Worm (Caenorhabditis elegans) whole organism, late embryonic: ENCODE data around the gene psa-3.

Experiments
- K02D7.2 ChIP-seq: sonication (generic microtip); optimal IDR thresholded peaks from 2 replicates; lab custom pipeline; 2017; ENCODE audit warnings: mild to moderate bottlenecking, missing genetic modification characterization, missing compliant biosample characterization
- K09A11.1 ChIP-seq: sonication (generic microtip); optimal IDR thresholded peaks from 2 replicates; lab custom pipeline; 2017; ENCODE audit warnings: antibody characterized with exemption, mild to moderate bottlenecking, missing genetic modification characterization, missing compliant biosample characterization; ENCODE audit not compliant: insufficient read depth
- T23F11.4 ChIP-seq: fragments of 200-800 bp; sonication (Bioruptor generic); optimal IDR thresholded peaks from 2 replicates; lab custom pipeline; 2018; ENCODE audit warnings: mild to moderate bottlenecking, missing genetic modification characterization, missing compliant biosample characterization
- ahr-1 ChIP-seq: sonication (generic microtip); optimal IDR thresholded peaks from 2 replicates; lab custom pipeline; 2016; ENCODE audit warnings: missing genetic modification characterization, missing compliant biosample characterization
- ama-1 ChIP-seq: fragments of 150-350 bp; optimal IDR thresholded peaks from 2 replicates; lab custom pipeline; 2014
- ceh-14 ChIP-seq: sonication (generic microtip); optimal IDR thresholded peaks from 2 replicates; lab custom pipeline; 2016; ENCODE audit warnings: missing genotype, missing genetic modification characterization, missing compliant biosample characterization
- ceh-18 ChIP-seq: sonication (generic microtip); optimal IDR thresholded peaks from 2 replicates; lab custom pipeline; 2016; ENCODE audit warnings: missing genetic modification characterization, missing compliant biosample characterization
- ceh-19 ChIP-seq: fragments of 200-800 bp; sonication (Bioruptor generic); optimal IDR thresholded peaks from 2 replicates; lab custom pipeline; 2018; ENCODE audit warnings: mild to moderate bottlenecking, missing genetic modification characterization, missing compliant biosample characterization
- ceh-22 ChIP-seq: sonication (generic microtip); optimal IDR thresholded peaks from 2 replicates; lab custom pipeline; 2017; ENCODE audit warnings: missing biosample characterization, missing genetic modification characterization
- ceh-30 ChIP-seq: fragments of 150-350 bp; optimal IDR thresholded peaks from 2 replicates; lab custom pipeline; 2014; ENCODE audit warnings: missing biosample characterization, missing genetic modification characterization
- ceh-31 ChIP-seq: sonication (generic microtip); optimal IDR thresholded peaks from 2 replicates; lab custom pipeline; 2016; ENCODE audit warnings: missing genetic modification characterization, missing compliant biosample characterization
- ceh-34 ChIP-seq: sonication (generic microtip); optimal IDR thresholded peaks from 2 replicates; lab custom pipeline; 2016; ENCODE audit warnings: mild to moderate bottlenecking, missing genetic modification characterization, missing compliant biosample characterization
- ceh-45 ChIP-seq: fragments of 200-800 bp; sonication (Bioruptor generic); IDR thresholded peaks from 2 replicates; pipeline ENCODE4 v1.3.6; 2022; ENCODE audit warnings: missing genetic modification reagents, missing genetic modification characterization, missing compliant biosample characterization
- ceh-48 ChIP-seq: sonication (generic microtip); optimal IDR thresholded peaks from 2 replicates; lab custom pipeline; 2016; ENCODE audit warnings: missing genetic modification characterization, inconsistent platforms, missing compliant biosample characterization
- ceh-6 ChIP-seq: fragments of 200-800 bp; sonication (Bioruptor generic); optimal IDR thresholded peaks from 2 replicates; lab custom pipeline; 2018; ENCODE audit warnings: mild to moderate bottlenecking, missing genetic modification characterization, missing compliant biosample characterization
- dve-1 ChIP-seq: sonication (generic microtip); optimal IDR thresholded peaks from 2 replicates; lab custom pipeline; 2017; ENCODE audit warnings: antibody characterized with exemption, mild to moderate bottlenecking, missing genetic modification characterization, missing compliant biosample characterization
- elt-2 ChIP-seq: sonication (generic microtip); optimal IDR thresholded peaks from 2 replicates; lab custom pipeline; 2016; ENCODE audit warnings: missing genetic modification reagents, missing genetic modification characterization, missing compliant biosample characterization
- elt-4 ChIP-seq: sonication (generic microtip); optimal IDR thresholded peaks from 2 replicates; lab custom pipeline; 2016; ENCODE audit warnings: missing genetic modification characterization, missing compliant biosample characterization
- fkh-10 ChIP-seq: fragments of 150-350 bp; optimal IDR thresholded peaks from 2 replicates; lab custom pipeline; 2014; ENCODE audit warnings: missing biosample characterization, missing genetic modification reagents, missing genetic modification characterization
- hlh-15 ChIP-seq: sonication (generic microtip); optimal IDR thresholded peaks from 2 replicates; lab custom pipeline; 2016; ENCODE audit warnings: missing genetic modification characterization, missing compliant biosample characterization
- madf-2 ChIP-seq: sonication (generic microtip); optimal IDR thresholded peaks from 2 replicates; lab custom pipeline; 2017; ENCODE audit warnings: missing genetic modification characterization, missing compliant biosample characterization
- nfya-1 ChIP-seq: sonication (generic microtip); optimal IDR thresholded peaks from 2 replicates; lab custom pipeline; 2017; ENCODE audit warnings: missing genetic modification characterization, mild to moderate bottlenecking, missing compliant biosample characterization, antibody characterized with exemption, moderate library complexity
- nhr-11 ChIP-seq: fragments of 150-350 bp; optimal IDR thresholded peaks from 2 replicates; lab custom pipeline; 2014; ENCODE audit warnings: missing biosample characterization, missing genetic modification characterization
- nhr-232 ChIP-seq: sonication (generic microtip); optimal IDR thresholded peaks from 2 replicates; lab custom pipeline; 2016; ENCODE audit warnings: missing genetic modification characterization, missing compliant biosample characterization
- pat-9 ChIP-seq: fragments of 200-800 bp; sonication (Bioruptor generic); optimal IDR thresholded peaks from 2 replicates; lab custom pipeline; 2018; ENCODE audit warnings: mild to moderate bottlenecking, missing genetic modification characterization, moderate library complexity, missing compliant biosample characterization
- pros-1 ChIP-seq: fragments of 150-350 bp; optimal IDR thresholded peaks from 2 replicates; lab custom pipeline; 2014; ENCODE audit warnings: missing biosample characterization, missing genetic modification reagents, missing genetic modification characterization
- ref-2 ChIP-seq: sonication (generic microtip); optimal IDR thresholded peaks from 2 replicates; lab custom pipeline; 2016; ENCODE audit warnings: missing genetic modification characterization, missing compliant biosample characterization
- sdc-2 ChIP-seq: sonication (generic microtip); optimal IDR thresholded peaks from 2 replicates; lab custom pipeline; 2016; ENCODE audit warnings: missing genotype, missing genetic modification characterization, missing compliant biosample characterization
- sox-2 ChIP-seq: fragments of 200-800 bp; sonication (Bioruptor generic); IDR thresholded peaks from 2 replicates; pipeline ENCODE4 v1.3.6; 2022; ENCODE audit warnings: missing genetic modification reagents, missing genetic modification characterization, missing compliant biosample characterization
- sox-4 ChIP-seq: sonication (generic microtip); optimal IDR thresholded peaks from 2 replicates; lab custom pipeline; 2017; ENCODE audit warnings: mild to moderate bottlenecking, missing genetic modification characterization, inconsistent platforms, missing compliant biosample characterization
- syd-9 ChIP-seq: sonication (generic microtip); optimal IDR thresholded peaks from 2 replicates; lab custom pipeline; 2016; ENCODE audit warnings: mild to moderate bottlenecking, missing genetic modification characterization, moderate library complexity, missing compliant biosample characterization
- tbx-7 ChIP-seq: sonication (generic microtip); optimal IDR thresholded peaks from 2 replicates; lab custom pipeline; 2016; ENCODE audit warnings: missing genotype, missing genetic modification characterization, missing compliant biosample characterization
- unc-3 ChIP-seq, 2 experiments: fragments of 200-800 bp in 1 of 2; sonication (Bioruptor generic) in 1 of 2; sonication (generic microtip) in 1 of 2; conservative IDR thresholded peaks in 1 of 2; optimal IDR thresholded peaks in 1 of 2; 2 replicates each; pipeline versions ENCODE4 v1.3.6 to Lab custom; 2016 to 2022; ENCODE audit warnings: missing compliant biosample characterization in 2 of 2, missing genetic modification characterization in 2 of 2, missing genetic modification reagents in 1 of 2
- unc-42 ChIP-seq: sonication (generic microtip); optimal IDR thresholded peaks from 2 replicates; lab custom pipeline; 2016; ENCODE audit warnings: missing genotype, missing genetic modification characterization, missing compliant biosample characterization
- zip-5 ChIP-seq: sonication (generic microtip); optimal IDR thresholded peaks from 2 replicates; lab custom pipeline; 2016; ENCODE audit warnings: missing genetic modification characterization, missing compliant biosample characterization
- ztf-16 ChIP-seq: sonication (generic microtip); optimal IDR thresholded peaks from 2 replicates; lab custom pipeline; 2017; ENCODE audit warnings: missing genetic modification characterization, missing compliant biosample characterization

The psa-3 gene

DNA sequence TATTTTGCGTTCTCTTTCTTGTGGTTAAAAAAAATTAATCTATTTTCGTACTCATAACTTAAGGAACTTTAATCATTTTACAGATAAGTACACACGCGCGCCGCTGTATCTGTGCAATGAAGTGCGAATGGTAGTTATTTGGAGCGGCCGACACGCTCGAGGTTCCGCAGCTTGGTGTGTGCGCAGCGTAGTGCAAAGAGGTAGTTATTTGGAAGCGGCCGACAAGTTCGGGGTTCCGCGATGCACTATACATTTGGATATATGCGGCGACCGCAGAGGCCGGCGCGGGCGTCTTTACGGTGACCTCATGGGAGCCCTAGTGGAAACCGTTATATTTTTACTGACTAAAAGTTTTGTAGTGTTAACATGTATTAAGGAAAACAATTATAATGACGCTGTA is 15.1 kb upstream of the psa-3 start:
- no peak for TF ChIP-seq nhr-232 (tag; lab: Kevin White, UChicago)
- no peak for TF ChIP-seq ama-1 (lab: Kevin White, UChicago)
- TF ChIP-seq ceh-18 (tag; lab: Kevin White, UChicago), result no peak

DNA sequence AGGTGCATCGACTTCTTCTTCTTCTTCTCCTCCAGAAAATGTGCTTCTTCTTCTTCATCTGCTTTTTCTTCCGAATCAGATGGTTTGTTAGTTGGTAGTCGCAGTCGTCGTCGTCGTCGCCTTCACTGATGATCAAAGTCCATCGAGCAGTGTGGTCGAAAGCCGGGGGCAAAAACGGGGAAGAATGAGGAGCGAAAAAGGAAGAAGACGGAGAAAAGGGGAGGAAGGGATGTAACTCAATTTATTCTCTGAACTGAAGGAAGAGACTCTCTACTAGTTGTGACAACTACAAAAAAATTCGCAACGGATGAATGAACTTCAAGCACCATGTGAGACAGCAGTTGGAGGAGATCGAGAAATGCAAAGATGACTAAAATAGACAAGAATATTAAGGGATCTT is 12.0 kb upstream of the psa-3 start:
- TF ChIP-seq ceh-34 (tag; lab: Kevin White, UChicago) (no peak), sdc-2 (no peak), pros-1 (no peak), madf-2 (tag; lab: Kevin White, UChicago) (no peak), elt-2 (tag; lab: Kevin White, UChicago) (no peak), ceh-31 (tag; lab: Kevin White, UChicago) (peak; percentile 49), dve-1 (tag; lab: Kevin White, UChicago) (no peak), unc-42 (tag; lab: Kevin White, UChicago) (peak; percentile 98), nfya-1 (tag; lab: Kevin White, UChicago) (no peak), ceh-19 (GFP tag; lab: Kevin White, UChicago) (no peak), ceh-14 (no peak), sox-2 (GFP tag; lab: Robert Waterston, UW) (no peak)

DNA sequence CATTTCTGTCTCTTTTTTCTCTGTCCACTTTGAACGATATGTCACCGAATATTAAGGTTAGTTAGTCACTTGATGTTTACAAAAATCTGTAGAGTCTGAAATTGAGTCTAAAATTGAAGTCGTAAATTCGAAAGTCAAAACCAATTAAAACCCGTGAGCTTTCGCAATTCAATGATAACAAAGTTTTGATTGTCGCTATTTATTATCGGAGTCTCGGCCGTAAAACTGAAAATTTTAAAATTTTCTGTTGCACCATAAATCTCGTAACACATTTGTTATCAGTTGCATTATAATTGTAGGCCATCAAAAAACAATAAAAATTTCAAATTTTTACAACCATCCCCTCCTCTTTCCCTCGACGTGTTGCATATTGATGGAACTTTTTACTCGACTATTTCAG is 846 bp downstream of the psa-3 start:
- no peak for TF ChIP-seq ceh-6 (GFP tag; lab: Kevin White, UChicago)
- no peak for TF ChIP-seq zip-5 (tag; lab: Kevin White, UChicago)
- no peak for TF ChIP-seq ahr-1 (tag; lab: Kevin White, UChicago)
- TF ChIP-seq pat-9 (tag; lab: Kevin White, UChicago), result no peak
- TF ChIP-seq nhr-11 (tag; lab: Kevin White, UChicago), result no peak
- no peak for TF ChIP-seq tbx-7 (tag; lab: Kevin White, UChicago)
- TF ChIP-seq ceh-22 (tag; lab: Kevin White, UChicago), result no peak
- no peak for TF ChIP-seq ref-2 (tag; lab: Kevin White, UChicago)
- no peak for TF ChIP-seq elt-4 (tag; lab: Kevin White, UChicago)
- TF ChIP-seq unc-3 (GFP tag; conservative IDR thresholded peaks at IDR 0.05; lab: Robert Waterston, UW), result no peak
- TF ChIP-seq unc-3 (tag; optimal IDR thresholded peaks at IDR 0.05; lab: Kevin White, UChicago), result no peak
- TF ChIP-seq syd-9 (tag; lab: Kevin White, UChicago), result no peak
- no peak for TF ChIP-seq K09A11.1 (tag; lab: Kevin White, UChicago)
- TF ChIP-seq ceh-18 (tag; lab: Kevin White, UChicago), result no peak
- no peak for TF ChIP-seq sox-4 (tag; lab: Kevin White, UChicago)
- TF ChIP-seq K02D7.2, result no peak
- no peak for TF ChIP-seq ceh-30 (tag; lab: Kevin White, UChicago)
- no peak for TF ChIP-seq ceh-48 (tag; lab: Kevin White, UChicago)

DNA sequence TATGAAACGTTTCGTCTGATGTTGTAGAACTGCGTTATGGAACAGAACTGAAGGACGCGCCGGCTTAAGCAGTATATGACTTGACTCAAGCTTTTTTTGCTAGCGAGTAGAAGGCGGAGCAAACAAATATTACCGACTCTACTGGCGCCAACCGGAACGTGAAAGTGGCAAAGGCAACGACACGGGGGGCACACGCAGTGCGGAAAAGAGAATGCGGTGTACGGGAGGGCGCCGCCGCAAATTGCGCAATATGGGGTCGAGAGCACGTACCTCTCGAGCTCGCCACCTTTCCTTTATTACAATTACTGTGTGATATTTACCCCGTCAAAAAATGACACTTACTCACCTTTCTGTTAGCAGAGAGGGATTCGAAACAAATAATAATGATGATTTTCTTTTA is 7.5 kb downstream of the psa-3 start, which contains the start of gene pqn-36:
Gene pqn-36, minus strand, starts transcription at position 268 of the 400 bp plus-strand sequence.
- no peak for TF ChIP-seq ztf-16
- no peak for TF ChIP-seq ref-2 (tag; lab: Kevin White, UChicago)
- TF ChIP-seq ceh-45 (GFP tag; lab: Robert Waterston, UW), result no peak
- TF ChIP-seq K02D7.2, result no peak
- TF ChIP-seq ceh-31 (tag; lab: Kevin White, UChicago), result no peak
- TF ChIP-seq fkh-10 (GFP tag; lab: Kevin White, UChicago), result no peak
- no peak for TF ChIP-seq nhr-11 (tag; lab: Kevin White, UChicago)
- no peak for TF ChIP-seq hlh-15
- TF ChIP-seq T23F11.4 (GFP tag; lab: Kevin White, UChicago), result no peak
